Fruit fly (Drosophila melanogaster) whole organism, prepupa: Measurements from ENCODE around the gene CG4565.

Source experiments
- CG10631 ChIP-seq: fragments of 200-800 bp; sonication (Bioruptor generic); optimal IDR thresholded peaks from 2 replicates; lab custom pipeline; 2016; ENCODE audit warnings: missing biosample characterization, missing genetic modification characterization
- CG10669 ChIP-seq: fragments of 200-800 bp; sonication (Bioruptor generic); optimal IDR thresholded peaks from 3 replicates; lab custom pipeline; 2018; ENCODE audit warnings: missing biosample characterization, mild to moderate bottlenecking, missing genetic modification characterization, moderate library complexity
- CG11294 ChIP-seq: fragments of 200-800 bp; sonication (Bioruptor generic); IDR thresholded peaks from 2 replicates; pipeline ENCODE4 v1.3.6; 2022; ENCODE audit warnings: missing biosample characterization, missing genetic modification characterization
- CG11762 ChIP-seq: fragments of 200-800 bp; sonication (Bioruptor generic); optimal IDR thresholded peaks from 3 replicates; lab custom pipeline; 2016; ENCODE audit warnings: missing biosample characterization, missing genetic modification characterization; ENCODE audit not compliant: insufficient read depth
- CG1621 ChIP-seq: fragments of 200-800 bp; sonication (Bioruptor generic); optimal IDR thresholded peaks from 3 replicates; lab custom pipeline; 2018; ENCODE audit warnings: missing biosample characterization, mild to moderate bottlenecking, missing genetic modification characterization
- CG16779 ChIP-seq: fragments of 200-800 bp; sonication (Bioruptor generic); optimal IDR thresholded peaks from 3 replicates; lab custom pipeline; 2017; ENCODE audit warnings: missing biosample characterization, mild to moderate bottlenecking, missing genetic modification characterization
- CG31627 ChIP-seq: fragments of 200-800 bp; sonication (Bioruptor generic); optimal IDR thresholded peaks from 3 replicates; lab custom pipeline; 2016; ENCODE audit warnings: missing biosample characterization, missing genetic modification characterization
- CG3919 ChIP-seq: fragments of 200-800 bp; sonication (Bioruptor generic); optimal IDR thresholded peaks from 3 replicates; lab custom pipeline; 2016; ENCODE audit warnings: missing biosample characterization, missing genetic modification characterization
- CG4318 ChIP-seq: fragments of 200-800 bp; sonication (Bioruptor generic); optimal IDR thresholded peaks from 3 replicates; lab custom pipeline; 2017; ENCODE audit warnings: missing biosample characterization, mild to moderate bottlenecking, missing genetic modification characterization
- CG6163 ChIP-seq: fragments of 200-800 bp; sonication (Bioruptor generic); IDR thresholded peaks from 3 replicates; pipeline ENCODE4 v1.3.6; 2022; ENCODE audit warnings: missing biosample characterization, missing genetic modification characterization
- CG6792 ChIP-seq: fragments of 200-800 bp; sonication (Bioruptor generic); optimal IDR thresholded peaks from 3 replicates; lab custom pipeline; 2016; ENCODE audit warnings: missing biosample characterization, missing genetic modification characterization
- CG7368 ChIP-seq: fragments of 200-800 bp; sonication (Bioruptor generic); optimal IDR thresholded peaks from 3 replicates; lab custom pipeline; 2016; ENCODE audit warnings: missing biosample characterization, missing genetic modification characterization
- CG8319 ChIP-seq: fragments of 200-800 bp; sonication (Bioruptor generic); optimal IDR thresholded peaks from 3 replicates; lab custom pipeline; 2016; ENCODE audit warnings: missing biosample characterization, missing genetic modification characterization
- CG8632 ChIP-seq: fragments of 200-800 bp; sonication (Bioruptor generic); optimal IDR thresholded peaks from 3 replicates; lab custom pipeline; 2016; ENCODE audit warnings: missing biosample characterization, missing genetic modification characterization
- CG9139 ChIP-seq: fragments of 200-800 bp; sonication (Bioruptor generic); optimal IDR thresholded peaks from 3 replicates; lab custom pipeline; 2017; ENCODE audit warnings: missing biosample characterization, mild to moderate bottlenecking, missing genetic modification characterization
- Eip75B ChIP-seq: fragments of 200-800 bp; sonication (Bioruptor generic); optimal IDR thresholded peaks from 3 replicates; lab custom pipeline; 2016; ENCODE audit warnings: missing biosample characterization, missing genetic modification characterization
- Eip78C ChIP-seq: fragments of 200-800 bp; sonication (Bioruptor generic); peaks from one replicate; lab custom pipeline; 2016; ENCODE audit warnings: missing biosample characterization, missing genetic modification characterization
- Eip93F ChIP-seq: fragments of 200-800 bp; sonication (Bioruptor generic); optimal IDR thresholded peaks from 2 replicates; lab custom pipeline; 2016; ENCODE audit warnings: missing biosample characterization, mild to moderate bottlenecking, missing genetic modification characterization
- Ets96B ChIP-seq: fragments of 200-800 bp; optimal IDR thresholded peaks from 2 replicates; lab custom pipeline; 2019; ENCODE audit warnings: missing biosample characterization, mild to moderate bottlenecking, missing genetic modification characterization, moderate library complexity
- Gug ChIP-seq: fragments of 200-800 bp; sonication (Bioruptor generic); IDR thresholded peaks from 2 replicates; pipeline ENCODE4 v1.3.6; 2022; ENCODE audit warnings: missing biosample characterization, missing genetic modification characterization
- Hr38 ChIP-seq: sonication (Bioruptor generic); optimal IDR thresholded peaks from 2 replicates; lab custom pipeline; 2016; ENCODE audit warnings: missing biosample characterization, missing genetic modification characterization
- Hr4 ChIP-seq: fragments of 200-800 bp; sonication (Bioruptor generic); optimal IDR thresholded peaks from 3 replicates; lab custom pipeline; 2016; ENCODE audit warnings: missing biosample characterization, missing genetic modification characterization
- Met ChIP-seq: fragments of 200-800 bp; sonication (Bioruptor generic); optimal IDR thresholded peaks from 3 replicates; lab custom pipeline; 2016; ENCODE audit warnings: missing biosample characterization, missing genetic modification characterization
- Smox ChIP-seq: fragments of 200-800 bp; sonication (Bioruptor generic); optimal IDR thresholded peaks from 3 replicates; lab custom pipeline; 2016; ENCODE audit warnings: missing biosample characterization, missing genetic modification characterization
- Sox102F ChIP-seq: fragments of 200-800 bp; sonication (Bioruptor generic); optimal IDR thresholded peaks from 2 replicates; lab custom pipeline; 2016; ENCODE audit warnings: missing biosample characterization, mild to moderate bottlenecking, missing genetic modification characterization
- Sox14 ChIP-seq: fragments of 200-800 bp; sonication (Bioruptor generic); optimal IDR thresholded peaks from 3 replicates; lab custom pipeline; 2016; ENCODE audit warnings: missing biosample characterization, missing genetic modification characterization
- Sox15 ChIP-seq: fragments of 200-800 bp; sonication (Bioruptor generic); optimal IDR thresholded peaks from 3 replicates; lab custom pipeline; 2016; ENCODE audit warnings: missing biosample characterization, missing genetic modification characterization
- achi ChIP-seq: fragments of 200-800 bp; sonication (Bioruptor generic); optimal IDR thresholded peaks from 3 replicates; lab custom pipeline; 2016; ENCODE audit warnings: missing biosample characterization, missing genetic modification characterization
- dac ChIP-seq: fragments of 200-800 bp; sonication (Bioruptor generic); optimal IDR thresholded peaks from 2 replicates; lab custom pipeline; 2017; ENCODE audit warnings: missing biosample characterization, mild to moderate bottlenecking, missing genetic modification characterization
- eg ChIP-seq: fragments of 200-800 bp; sonication (Bioruptor generic); IDR thresholded peaks from 3 replicates; pipeline ENCODE4 v1.3.6; 2022; ENCODE audit warnings: missing biosample characterization, missing genetic modification characterization
- fd59A ChIP-seq: fragments of 200-800 bp; sonication (Bioruptor generic); optimal IDR thresholded peaks from 2 replicates; lab custom pipeline; 2017; ENCODE audit warnings: missing biosample characterization, mild to moderate bottlenecking, missing genetic modification characterization, missing genetic modification reagents
- fd85E ChIP-seq: fragments of 200-800 bp; sonication (Bioruptor generic); optimal IDR thresholded peaks from 3 replicates; lab custom pipeline; 2016; ENCODE audit warnings: missing biosample characterization, missing genetic modification characterization
- fkh ChIP-seq: fragments of 200-800 bp; sonication (Bioruptor generic); optimal IDR thresholded peaks from 3 replicates; lab custom pipeline; 2017; ENCODE audit warnings: missing biosample characterization, mild to moderate bottlenecking, missing genetic modification characterization, moderate library complexity
- net ChIP-seq: fragments of 200-800 bp; sonication (Bioruptor generic); optimal IDR thresholded peaks from 3 replicates; lab custom pipeline; 2016; ENCODE audit warnings: missing biosample characterization, missing genetic modification characterization
- salr ChIP-seq, 2 experiments: fragments of 200-800 bp; sonication (Bioruptor generic); optimal IDR thresholded peaks; 3 replicates each; lab custom pipeline; 2016 to 2018; ENCODE audit warnings: missing biosample characterization in 2 of 2, missing genetic modification characterization in 2 of 2, mild to moderate bottlenecking in 1 of 2
- spab ChIP-seq: fragments of 200-800 bp; sonication (Bioruptor generic); optimal IDR thresholded peaks from 2 replicates; lab custom pipeline; 2017; ENCODE audit warnings: missing biosample characterization, mild to moderate bottlenecking, missing genetic modification characterization, missing genetic modification reagents
- ss ChIP-seq, 2 experiments: fragments of 200-800 bp; sonication (Bioruptor generic); optimal IDR thresholded peaks; 2 replicates in 1 of 2; 3 replicates in 1 of 2; lab custom pipeline; 2017 to 2018; ENCODE audit warnings: mild to moderate bottlenecking in 2 of 2, missing biosample characterization in 2 of 2, missing genetic modification characterization in 2 of 2, moderate library complexity in 1 of 2
- topi ChIP-seq: fragments of 200-800 bp; sonication (Bioruptor generic); optimal IDR thresholded peaks from 3 replicates; lab custom pipeline; 2016; ENCODE audit warnings: missing biosample characterization, missing genetic modification characterization
- vri ChIP-seq: fragments of 200-800 bp; sonication (Bioruptor generic); optimal IDR thresholded peaks from 3 replicates; lab custom pipeline; 2016; ENCODE audit warnings: missing biosample characterization, mild to moderate bottlenecking, missing genetic modification characterization

Gene CG4565

dm6 chr3R:10849515-10849973 is 3.0 kb upstream of the CG4565 start, which contains the start of gene CG42394 (continued):
- TF ChIP-seq CG16779 (tag; lab: Kevin White, UChicago) (peak; percentile 96), Gug (GFP tag; lab: Robert Waterston, UW) (peak; percentile 94), achi (peak; percentile 92), Eip75B (peak; percentile 86), CG11294 (GFP tag; lab: Robert Waterston, UW) (peak; percentile 93), CG10669 (GFP tag; lab: Kevin White, UChicago) (peak; percentile 94), Smox (peak; percentile 90), fkh (GFP tag; lab: Kevin White, UChicago) (peak; percentile 30), CG10631 (peak; percentile 92), CG11762 (GFP tag; lab: Kevin White, UChicago) (peak; percentile 94), Hr38 (no peak), Eip93F (GFP tag; lab: Kevin White, UChicago) (peak; percentile 90), vri (GFP tag; lab: Kevin White, UChicago) (peak; percentile 80), fd59A (peak; percentile 78), CG4318 (GFP tag; lab: Kevin White, UChicago) (peak; percentile 92), CG3919 (peak; percentile 95), Hr4 (peak; percentile 91), CG6792 (GFP tag; lab: Kevin White, UChicago) (peak; percentile 84), Eip78C (GFP tag; lab: Kevin White, UChicago) (peak; percentile 97), eg (peak; percentile 95), CG1621 (peak; percentile 86), Sox102F (GFP tag; lab: Kevin White, UChicago) (peak; percentile 91), Ets96B (tag; lab: Kevin White, UChicago) (peak; percentile 98), CG9139 (GFP tag; lab: Kevin White, UChicago) (peak; percentile 88), net (GFP tag; lab: Kevin White, UChicago) (peak; percentile 92), topi (GFP tag; lab: Kevin White, UChicago) (peak; percentile 92), dac (GFP tag; lab: Kevin White, UChicago) (peak; percentile 82), CG7368 (peak; percentile 86), CG6163 (GFP tag; lab: Robert Waterston, UW) (peak; percentile 95), ss (GFP tag; optimal IDR thresholded peaks at IDR 0.05; lab: Kevin White, UChicago) (peak; percentile 89 to 92), Sox14 (GFP tag; lab: Kevin White, UChicago) (peak; percentile 88), salr (GFP tag; optimal IDR thresholded peaks at IDR 0.05; lab: Kevin White, UChicago) (peak; percentile 83 to 94), CG8319 (GFP tag; lab: Kevin White, UChicago) (peak; percentile 70), CG8632 (GFP tag; lab: Kevin White, UChicago) (peak; percentile 89), spab (peak; percentile 95), Met (GFP tag; lab: Kevin White, UChicago) (peak; percentile 91)

dm6 chr3R:10850636-10851035 is 1.9 kb upstream of the CG4565 start:
- no peak for TF ChIP-seq fd85E (GFP tag; lab: Kevin White, UChicago)
- peak; percentile 5 for TF ChIP-seq Eip78C (GFP tag; lab: Kevin White, UChicago)
- TF ChIP-seq Sox15 (GFP tag; lab: Kevin White, UChicago), result no peak

dm6 chr3R:10854243-10854874 is 1.8 kb downstream of the CG4565 start, which contains the start of the genes CG6567 and CG4511:
CG6567 (minus strand) TSS chr3R:10854451.
CG4511 (plus strand) TSS chr3R:10854501.
- peak; percentile 87 for TF ChIP-seq CG1621
- TF ChIP-seq CG31627, result no peak
- TF ChIP-seq, all 60 proteins: peak for 1
